Worm (Caenorhabditis elegans) whole organism, L1 larva: ENCODE data around the gene zyg-11.

Experiments used
- C16A3.4 ChIP-seq: fragments of 150-350 bp; optimal IDR thresholded peaks from 2 replicates; lab custom pipeline; 2014; ENCODE audit warnings: missing biosample characterization, missing genetic modification characterization
- Y116A8C.19 ChIP-seq: sonication (generic microtip); optimal IDR thresholded peaks from 2 replicates; lab custom pipeline; 2016; ENCODE audit warnings: missing compliant biosample characterization, missing genetic modification characterization, borderline replicate concordance
- aly-2 ChIP-seq: fragments of 150-350 bp; optimal IDR thresholded peaks from 2 replicates; lab custom pipeline; 2014; ENCODE audit warnings: missing biosample characterization, missing genetic modification characterization
- blmp-1 ChIP-seq: fragments of 150-350 bp; optimal IDR thresholded peaks from 2 replicates; lab custom pipeline; 2014; ENCODE audit warnings: missing biosample characterization, missing genetic modification characterization
- ceh-63 ChIP-seq: fragments of 200-800 bp; sonication (Bioruptor generic); optimal IDR thresholded peaks from 2 replicates; lab custom pipeline; 2018; ENCODE audit warnings: mild to moderate bottlenecking, missing genetic modification characterization, missing compliant biosample characterization
- ceh-82 ChIP-seq, 3 experiments: fragments of 150-350 bp in 1 of 3; sonication (generic microtip) in 2 of 3; optimal IDR thresholded peaks; 2 replicates each; lab custom pipeline; 2014 to 2017; ENCODE audit warnings: missing biosample characterization in 3 of 3, missing genetic modification characterization in 3 of 3
- ceh-88 ChIP-seq: fragments of 200-800 bp; sonication (Bioruptor generic); IDR thresholded peaks from 2 replicates; pipeline ENCODE4 v1.3.6; 2022; ENCODE audit warnings: missing genetic modification characterization, missing compliant biosample characterization
- ceh-90 ChIP-seq: sonication (generic microtip); optimal IDR thresholded peaks from 2 replicates; lab custom pipeline; 2016; ENCODE audit warnings: missing genetic modification characterization, missing compliant biosample characterization
- ces-1 ChIP-seq: fragments of 150-350 bp; optimal IDR thresholded peaks from 2 replicates; lab custom pipeline; 2014; ENCODE audit warnings: missing biosample characterization, missing genetic modification reagents, missing genetic modification characterization
- dpl-1 ChIP-seq, 3 experiments: fragments of 150-350 bp in 2 of 3; sonication (generic microtip) in 1 of 3; optimal IDR thresholded peaks; 2 replicates each; lab custom pipeline; 2014 to 2017; ENCODE audit warnings: missing biosample characterization in 3 of 3, missing genetic modification characterization in 3 of 3, missing genetic modification reagents in 3 of 3
- dsc-1 ChIP-seq: sonication (generic microtip); optimal IDR thresholded peaks from 2 replicates; lab custom pipeline; 2016; ENCODE audit warnings: mild to moderate bottlenecking, missing genetic modification characterization, missing compliant biosample characterization
- efl-1 ChIP-seq, 4 experiments: fragments of 150-350 bp; optimal IDR thresholded peaks in 3 of 4; peaks in 1 of 4; 1 replicate in 1 of 4; 2 replicates in 3 of 4; lab custom pipeline; 2014; ENCODE audit warnings: missing biosample characterization in 2 of 4, missing genetic modification characterization in 2 of 4, missing genetic modification reagents in 2 of 4
- egl-13 ChIP-seq: sonication (generic microtip); optimal IDR thresholded peaks from 2 replicates; lab custom pipeline; 2016; ENCODE audit warnings: missing genotype, missing genetic modification reagents, missing genetic modification characterization, missing compliant biosample characterization
- elt-3 ChIP-seq, 6 experiments: fragments of 150-350 bp in 1 of 6; sonication (generic microtip); optimal IDR thresholded peaks; 2 replicates each; lab custom pipeline; 2017 to 2018; ENCODE audit warnings: missing biosample characterization in 6 of 6, missing genetic modification characterization in 6 of 6, inconsistent platforms in 1 of 6
- ets-5 ChIP-seq: fragments of 200-800 bp; sonication (Bioruptor generic); IDR thresholded peaks from 2 replicates; pipeline ENCODE4 v1.3.6; 2022; ENCODE audit warnings: missing genetic modification characterization, missing compliant biosample characterization
- hlh-4 ChIP-seq: sonication (generic microtip); optimal IDR thresholded peaks from 2 replicates; lab custom pipeline; 2016; ENCODE audit warnings: mild to moderate bottlenecking, missing genetic modification characterization, missing compliant biosample characterization
- irx-1 ChIP-seq: sonication (generic microtip); optimal IDR thresholded peaks from 2 replicates; lab custom pipeline; 2016; ENCODE audit warnings: missing genetic modification characterization, missing compliant biosample characterization
- isw-1 ChIP-seq: fragments of 200-800 bp; sonication (Bioruptor generic); IDR thresholded peaks from 2 replicates; pipeline ENCODE4 v1.3.6; 2022; ENCODE audit warnings: missing genetic modification characterization, missing compliant biosample characterization
- lin-14 ChIP-seq: fragments of 200-800 bp; sonication (Bioruptor generic); optimal IDR thresholded peaks from 2 replicates; lab custom pipeline; 2018; ENCODE audit warnings: mild to moderate bottlenecking, missing genetic modification characterization, moderate library complexity, missing compliant biosample characterization
- lin-15B ChIP-seq: fragments of 150-350 bp; sonication (generic microtip); optimal IDR thresholded peaks from 3 replicates; lab custom pipeline; 2014; ENCODE audit warnings: missing biosample characterization, missing genetic modification characterization
- lir-3 ChIP-seq: sonication (generic microtip); optimal IDR thresholded peaks from 2 replicates; lab custom pipeline; 2016; ENCODE audit warnings: mild to moderate bottlenecking, missing genetic modification characterization, moderate library complexity, missing compliant biosample characterization; ENCODE audit not compliant: poor library complexity
- lsy-2 ChIP-seq, 2 experiments: fragments of 150-350 bp; optimal IDR thresholded peaks; 2 replicates each; lab custom pipeline; 2014; ENCODE audit warnings: missing biosample characterization in 2 of 2, missing genetic modification characterization in 2 of 2
- mdl-1 ChIP-seq, 2 experiments: fragments of 150-350 bp; optimal IDR thresholded peaks; 2 replicates each; lab custom pipeline; 2014 to 2017; ENCODE audit warnings: missing biosample characterization in 2 of 2, missing genetic modification characterization in 2 of 2, inconsistent platforms in 1 of 2
- nhr-11 ChIP-seq: fragments of 150-350 bp; optimal IDR thresholded peaks from 2 replicates; lab custom pipeline; 2014; ENCODE audit warnings: missing biosample characterization, missing genetic modification characterization
- nhr-19 ChIP-seq: fragments of 200-800 bp; sonication (Bioruptor generic); conservative IDR thresholded peaks from 2 replicates; pipeline ENCODE4 v1.3.6; 2022; ENCODE audit warnings: missing genetic modification characterization, missing compliant biosample characterization
- nhr-20 ChIP-seq: sonication (generic microtip); optimal IDR thresholded peaks from 2 replicates; lab custom pipeline; 2016; ENCODE audit warnings: mild to moderate bottlenecking, missing genetic modification characterization, missing compliant biosample characterization
- nhr-237 ChIP-seq: fragments of 150-350 bp; optimal IDR thresholded peaks from 2 replicates; lab custom pipeline; 2014; ENCODE audit warnings: missing biosample characterization, missing genetic modification characterization
- nhr-28 ChIP-seq: fragments of 150-350 bp; optimal IDR thresholded peaks from 2 replicates; lab custom pipeline; 2014; ENCODE audit warnings: missing biosample characterization, missing genetic modification characterization
- nhr-47 ChIP-seq: sonication (generic microtip); optimal IDR thresholded peaks from 2 replicates; lab custom pipeline; 2016; ENCODE audit warnings: mild to moderate bottlenecking, missing genetic modification characterization, moderate library complexity, missing compliant biosample characterization
- nhr-71 ChIP-seq: sonication (generic microtip); optimal IDR thresholded peaks from 2 replicates; lab custom pipeline; 2016; ENCODE audit warnings: mild to moderate bottlenecking, missing genetic modification characterization, moderate library complexity, missing compliant biosample characterization
- nhr-76 ChIP-seq: sonication (generic microtip); optimal IDR thresholded peaks from 2 replicates; lab custom pipeline; 2017; ENCODE audit warnings: missing biosample characterization, missing genetic modification characterization
- nhr-85 ChIP-seq: sonication (generic microtip); peaks from one replicate; lab custom pipeline; 2016; ENCODE audit warnings: missing genetic modification characterization, inconsistent platforms, missing compliant biosample characterization
- nhr-90 ChIP-seq: sonication (generic microtip); optimal IDR thresholded peaks from 2 replicates; lab custom pipeline; 2016; ENCODE audit warnings: mild to moderate bottlenecking, missing genetic modification characterization, missing compliant biosample characterization; ENCODE audit not compliant: poor library complexity
- pag-3 ChIP-seq: sonication (generic microtip); optimal IDR thresholded peaks from 2 replicates; lab custom pipeline; 2017; ENCODE audit warnings: missing genetic modification characterization, mild to moderate bottlenecking, missing compliant biosample characterization, antibody characterized with exemption, borderline replicate concordance; ENCODE audit not compliant: insufficient read depth
- pqm-1 ChIP-seq: sonication (generic microtip); optimal IDR thresholded peaks from 3 replicates; lab custom pipeline; 2017; ENCODE audit warnings: missing biosample characterization, missing genetic modification characterization
- rnt-1 ChIP-seq: sonication (generic microtip); optimal IDR thresholded peaks from 2 replicates; lab custom pipeline; 2016; ENCODE audit warnings: mild to moderate bottlenecking, missing genetic modification characterization, moderate library complexity, missing compliant biosample characterization
- skn-1 ChIP-seq: fragments of 150-350 bp; optimal IDR thresholded peaks from 2 replicates; lab custom pipeline; 2014; ENCODE audit warnings: missing biosample characterization, missing genetic modification characterization
- snpc-4 ChIP-seq: fragments of 150-350 bp; optimal IDR thresholded peaks from 2 replicates; lab custom pipeline; 2014; ENCODE audit warnings: missing biosample characterization, missing genetic modification characterization
- snu-23 ChIP-seq: sonication (generic microtip); optimal IDR thresholded peaks from 2 replicates; lab custom pipeline; 2016; ENCODE audit warnings: missing genetic modification characterization, missing compliant biosample characterization
- sup-37 ChIP-seq: fragments of 200-800 bp; sonication (Bioruptor generic); optimal IDR thresholded peaks from 2 replicates; lab custom pipeline; 2018; ENCODE audit warnings: mild to moderate bottlenecking, missing genetic modification characterization, missing compliant biosample characterization
- swsn-7 ChIP-seq: sonication (generic microtip); optimal IDR thresholded peaks from 2 replicates; lab custom pipeline; 2016; ENCODE audit warnings: missing genetic modification characterization, missing compliant biosample characterization
- tbx-2 ChIP-seq: sonication (generic microtip); optimal IDR thresholded peaks from 2 replicates; lab custom pipeline; 2016; ENCODE audit warnings: missing genetic modification characterization, missing compliant biosample characterization
- unc-30 ChIP-seq: sonication (generic microtip); optimal IDR thresholded peaks from 2 replicates; lab custom pipeline; 2017; ENCODE audit warnings: missing biosample characterization, missing genetic modification characterization
- unc-62 ChIP-seq: fragments of 150-350 bp; optimal IDR thresholded peaks from 2 replicates; lab custom pipeline; 2014; ENCODE audit warnings: missing biosample characterization, missing genetic modification reagents, missing genetic modification characterization
- unc-86 ChIP-seq: sonication (generic microtip); optimal IDR thresholded peaks from 2 replicates; lab custom pipeline; 2016; ENCODE audit warnings: missing genetic modification characterization, missing compliant biosample characterization
- unc-98 ChIP-seq: fragments of 200-800 bp; sonication (Bioruptor generic); IDR thresholded peaks from 2 replicates; pipeline ENCODE4 v1.3.6; 2022; ENCODE audit warnings: missing genetic modification characterization, missing compliant biosample characterization
- xbp-1 ChIP-seq: sonication (generic microtip); optimal IDR thresholded peaks from 2 replicates; lab custom pipeline; 2016; ENCODE audit warnings: missing genetic modification characterization, missing compliant biosample characterization
- zag-1 ChIP-seq: fragments of 150-350 bp; optimal IDR thresholded peaks from 2 replicates; lab custom pipeline; 2014; ENCODE audit warnings: missing biosample characterization, missing genetic modification characterization
- zip-4 ChIP-seq: fragments of 200-800 bp; sonication (Bioruptor generic); optimal IDR thresholded peaks from 2 replicates; lab custom pipeline; 2018; ENCODE audit warnings: mild to moderate bottlenecking, missing genetic modification characterization, moderate library complexity, missing compliant biosample characterization
- ztf-11 ChIP-seq, 2 experiments: sonication (generic microtip); optimal IDR thresholded peaks; 2 replicates each; lab custom pipeline; 2016 to 2017; ENCODE audit warnings: missing genetic modification characterization in 2 of 2, missing biosample characterization in 1 of 2, missing compliant biosample characterization in 1 of 2

zyg-11 gene

DNA sequence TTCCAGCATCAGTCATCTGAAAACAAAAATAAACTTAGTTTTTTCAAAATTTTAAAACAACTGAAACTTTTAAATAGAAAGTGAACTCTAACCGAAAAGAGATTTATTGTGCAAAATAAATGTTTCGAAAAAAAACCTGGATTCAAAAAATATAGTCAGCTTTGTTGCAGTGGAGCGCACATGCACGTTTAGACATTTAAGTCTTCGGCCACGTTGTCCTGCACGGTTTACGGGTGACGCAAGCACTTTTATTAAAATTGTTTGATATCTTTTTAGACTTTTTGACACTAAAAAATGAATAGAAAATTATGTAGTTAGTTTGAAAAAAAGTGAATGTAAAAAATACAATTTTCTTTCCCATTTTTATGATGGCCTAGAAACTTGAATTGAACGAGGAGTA lies 21.9 kb downstream of the zyg-11 start, which contains the start of the genes ubh-4 and algn-6 (continued):
- peak; percentile 81 to 96 for TF ChIP-seq lsy-2 (tag; optimal IDR thresholded peaks at IDR 0.05; lab: Kevin White, UChicago)
- no peak for TF ChIP-seq zag-1 (tag; lab: Kevin White, UChicago)
- peak; percentile 8 for TF ChIP-seq snpc-4 (tag; lab: Kevin White, UChicago)
- TF ChIP-seq egl-13 (tag; lab: Kevin White, UChicago) = peak; percentile 13
- TF ChIP-seq unc-86 (tag; lab: Kevin White, UChicago) = peak; percentile 23
- no peak for TF ChIP-seq aly-2
- peak; percentile 34 for TF ChIP-seq isw-1 (GFP tag; lab: Robert Waterston, UW)
- TF ChIP-seq nhr-90 = peak; percentile 53
- peak; percentile 50 for TF ChIP-seq nhr-19
- no peak for TF ChIP-seq ceh-63 (GFP tag; lab: Kevin White, UChicago)
- TF ChIP-seq pag-3 (tag; lab: Kevin White, UChicago) = no peak
- peak; percentile 44 for TF ChIP-seq irx-1
- no peak for TF ChIP-seq zip-4 (GFP tag; lab: Kevin White, UChicago)
- TF ChIP-seq nhr-11 = no peak
- TF ChIP-seq elt-3 (tag; optimal IDR thresholded peaks at IDR 0.05; lab: Kevin White, UChicago) = peak in 1 of 6 experiments; percentile 49
- peak in 1 of 2 experiments; percentile 17 for TF ChIP-seq mdl-1 (tag; optimal IDR thresholded peaks at IDR 0.05; lab: Kevin White, UChicago)
- TF ChIP-seq Y116A8C.19 (tag; lab: Kevin White, UChicago) = no peak
- TF ChIP-seq nhr-47 = peak; percentile 70
- TF ChIP-seq ceh-82 (tag; optimal IDR thresholded peaks at IDR 0.05; lab: Kevin White, UChicago) = no peak
- no peak for TF ChIP-seq nhr-237 (tag; lab: Kevin White, UChicago)
- TF ChIP-seq blmp-1 (tag; lab: Kevin White, UChicago) = peak; percentile 16
- TF ChIP-seq nhr-85 (tag; lab: Kevin White, UChicago) = peak; percentile 75
- no peak for TF ChIP-seq nhr-76 (tag; lab: Kevin White, UChicago)
- peak; percentile 74 for TF ChIP-seq rnt-1 (tag; lab: Kevin White, UChicago)

ce11 chrII:8041642-8042041 lies 24.2 kb downstream of the zyg-11 start:
- TF ChIP-seq mdl-1 (tag; optimal IDR thresholded peaks at IDR 0.05; lab: Kevin White, UChicago) (no peak), nhr-71 (tag; lab: Kevin White, UChicago) (peak; percentile 36), C16A3.4 (tag; lab: Kevin White, UChicago) (peak; percentile 18), lin-14 (GFP tag; lab: Kevin White, UChicago) (peak; percentile 30), tbx-2 (no peak), xbp-1 (tag; lab: Kevin White, UChicago) (peak; percentile 23), skn-1 (tag; lab: Kevin White, UChicago) (peak; percentile 21), zip-4 (GFP tag; lab: Kevin White, UChicago) (no peak), swsn-7 (peak; percentile 48), nhr-19 (no peak), dsc-1 (tag; lab: Kevin White, UChicago) (no peak), pqm-1 (tag; lab: Kevin White, UChicago) (no peak), rnt-1 (tag; lab: Kevin White, UChicago) (peak; percentile 13), unc-98 (no peak), ceh-88 (GFP tag; lab: Robert Waterston, UW) (no peak), lin-15B (peak; percentile 72), snpc-4 (tag; lab: Kevin White, UChicago) (no peak), lir-3 (tag; lab: Kevin White, UChicago) (peak; percentile 42), hlh-4 (no peak), ets-5 (GFP tag; lab: Robert Waterston, UW) (no peak), unc-62 (GFP tag; lab: Kevin White, UChicago) (no peak), nhr-28 (tag; lab: Kevin White, UChicago) (no peak), snu-23 (peak; percentile 43), nhr-20 (tag; lab: Kevin White, UChicago) (peak; percentile 32), ztf-11 (tag; optimal IDR thresholded peaks at IDR 0.05; lab: Kevin White, UChicago) (no peak), unc-30 (tag; lab: Kevin White, UChicago) (no peak), ceh-90 (tag; lab: Kevin White, UChicago) (no peak), blmp-1 (tag; lab: Kevin White, UChicago) (peak; percentile 48), dpl-1 (GFP tag; optimal IDR thresholded peaks at IDR 0.05; lab: Kevin White, UChicago) (peak in 2 of 3 experiments; percentile 12 to 42), pag-3 (tag; lab: Kevin White, UChicago) (no peak), sup-37 (GFP tag; lab: Kevin White, UChicago) (no peak), ces-1 (no peak), efl-1 (optimal IDR thresholded peaks at IDR 0.05; lab: Kevin White, UChicago) (peak; percentile 21 to 38), efl-1 (GFP tag; optimal IDR thresholded peaks at IDR 0.05 in 1 of 2; lab: Kevin White, UChicago) (peak; percentile 47 to 68)
